Worm (Caenorhabditis elegans) whole organism, L4 larva: ENCODE measurements around the gene W02A2.8.

Source experiments
- ceh-28 ChIP-seq: fragments of 150-350 bp; optimal IDR thresholded peaks from 2 replicates; lab custom pipeline; 2014; ENCODE audit warnings: missing biosample characterization, missing genetic modification reagents, missing genetic modification characterization
- ctbp-1 ChIP-seq: fragments of 200-800 bp; sonication (Bioruptor generic); IDR thresholded peaks from 2 replicates; pipeline ENCODE4 v1.3.6; 2022; ENCODE audit warnings: missing genetic modification reagents, missing genetic modification characterization, missing compliant biosample characterization
- daf-8 ChIP-seq: fragments of 200-800 bp; sonication (Bioruptor generic); IDR thresholded peaks from 2 replicates; pipeline ENCODE4 v1.3.6; 2022; ENCODE audit warnings: missing genetic modification characterization, missing compliant biosample characterization
- hmg-1.1 ChIP-seq: fragments of 200-800 bp; sonication (Bioruptor generic); IDR thresholded peaks from 2 replicates; pipeline ENCODE4 v1.3.6; 2022; ENCODE audit warnings: missing genetic modification reagents, missing genetic modification characterization, missing compliant biosample characterization
- unc-130 ChIP-seq: sonication (generic microtip); optimal IDR thresholded peaks from 2 replicates; lab custom pipeline; 2016; ENCODE audit warnings: missing genetic modification reagents, missing genetic modification characterization, missing compliant biosample characterization
- zip-11 ChIP-seq: fragments of 200-800 bp; sonication (Bioruptor generic); IDR thresholded peaks from 2 replicates; pipeline ENCODE4 v1.3.6; 2022; ENCODE audit warnings: missing genetic modification characterization, missing compliant biosample characterization

W02A2.8 gene

ce11 chrIV:13309636-13310035, 48.8 kb downstream of the W02A2.8 start:
- TF ChIP-seq hmg-1.1 (GFP tag; lab: Robert Waterston, UW): no peak
- TF ChIP-seq zip-11: no peak
- TF ChIP-seq unc-130 (GFP tag; lab: Kevin White, UChicago): no peak
- no peak for TF ChIP-seq daf-8 (GFP tag; lab: Robert Waterston, UW)
- TF ChIP-seq ctbp-1 (GFP tag; lab: Robert Waterston, UW): no peak
- TF ChIP-seq ceh-28 (tag; lab: Kevin White, UChicago): no peak
